Fruit fly (Drosophila melanogaster): ENCODE data around the gene Elys.

Elys gene

DNA sequence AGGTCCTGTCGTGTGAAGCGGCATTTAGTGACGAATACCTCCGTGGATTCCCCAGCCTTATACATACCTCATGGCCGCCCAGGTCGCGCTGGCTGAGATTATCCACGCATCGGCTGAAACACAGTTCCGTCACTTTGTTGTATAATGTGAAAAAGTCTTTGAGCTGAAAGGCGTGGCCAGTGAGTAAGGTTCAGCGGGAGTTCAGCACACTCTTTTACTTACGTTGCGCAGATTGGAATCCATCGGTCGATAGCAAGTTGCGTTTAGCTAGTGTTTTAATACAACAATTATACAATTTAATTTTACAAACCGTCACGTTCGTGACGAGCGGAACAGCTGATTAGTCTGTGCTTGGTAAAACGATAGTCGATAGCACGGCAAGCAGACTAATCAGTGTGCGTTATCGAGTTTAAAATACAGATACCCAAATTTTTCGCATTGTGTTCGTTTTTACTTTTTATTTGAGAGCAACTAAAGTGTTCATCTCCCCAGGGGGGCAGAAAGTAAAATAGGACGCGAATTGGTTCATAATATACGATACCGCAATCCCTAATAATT is 33.8 kb upstream of the Elys start, which contains the start of the genes Pstk and Tim9b (continued):
- TF ChIP-seq pfk (GFP tag; optimal IDR thresholded peaks at IDR 0.05) (peak; percentile 28), pita (GFP tag; optimal IDR thresholded peaks at IDR 0.05) (no peak), hbn (GFP tag; IDR thresholded peaks at IDR 0.05; ENCODE audit: partially characterized antibody) (peak; percentile 49), CG16813 (GFP tag; IDR thresholded peaks at IDR 0.05; ENCODE audit: partially characterized antibody) (peak; percentile 45; the same call in 1 of the 3 replicates), tgo (GFP tag; IDR thresholded peaks at IDR 0.05) (no peak), sna (GFP tag; IDR thresholded peaks at IDR 0.05; ENCODE audit: partially characterized antibody) (0 out of 2 replicates have a peak, but pooled peaks have one; percentile 46), CG2116 (GFP tag; optimal IDR thresholded peaks at IDR 0.05) (peak; percentile 89), BEAF-32 (GFP tag; optimal IDR thresholded peaks at IDR 0.05) (peak; percentile 55), CG2129 (GFP tag; IDR thresholded peaks at IDR 0.05; ENCODE audit: partially characterized antibody) (0 out of 2 replicates have a peak, but pooled peaks have one; percentile 15), hb (GFP tag; IDR thresholded peaks at IDR 0.05; ENCODE audit: partially characterized antibody) (peak; percentile 58; the same call in 2 of the 3 replicates), pzg (GFP tag; optimal IDR thresholded peaks at IDR 0.05) (peak; percentile 38)

DNA sequence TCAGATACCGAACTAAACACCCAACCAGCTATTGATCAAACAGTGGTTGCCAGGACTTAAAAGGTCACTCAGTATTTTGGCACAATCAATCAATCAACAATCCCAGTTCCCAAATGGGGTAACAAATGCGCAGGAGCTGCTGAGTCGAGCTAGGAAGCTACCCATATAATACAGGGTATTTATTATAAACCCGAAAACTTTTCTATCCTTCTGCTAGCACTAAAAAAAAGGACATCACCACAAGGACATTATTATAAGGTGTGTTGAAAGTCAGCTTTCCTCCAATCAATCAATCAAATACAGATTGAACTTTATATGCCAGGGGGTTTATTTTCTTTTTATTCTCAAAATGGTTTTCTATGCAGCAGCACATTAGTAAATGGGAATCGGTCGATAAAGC is 31.0 kb upstream of the Elys start, which contains the start of gene CG14221:
CG14221 (minus strand) TSS at position 101 of the 400 bp plus-strand sequence.
- TF ChIP-seq CG6654 (GFP tag; optimal IDR thresholded peaks at IDR 0.05) (no peak), CG31441 (GFP tag; IDR thresholded peaks at IDR 0.05) (no peak), toy (GFP tag; IDR thresholded peaks at IDR 0.05) (no peak), run (tag; optimal IDR thresholded peaks at IDR 0.05) (no peak), Sox100B (GFP tag; optimal IDR thresholded peaks at IDR 0.05) (no peak), Scr (GFP tag; IDR thresholded peaks at IDR 0.05; ENCODE audit: partially characterized antibody) (no peak), Mad (GFP tag; optimal IDR thresholded peaks at IDR 0.05) (no peak), trem (tag; optimal IDR thresholded peaks at IDR 0.05) (no peak), onecut (GFP tag; IDR thresholded peaks at IDR 0.05) (no peak), CG7271 (tag; optimal IDR thresholded peaks at IDR 0.05) (no peak), luna (GFP tag; optimal IDR thresholded peaks at IDR 0.05) (no peak), Fer3 (tag; optimal IDR thresholded peaks at IDR 0.05) (no peak), slbo (GFP tag; IDR thresholded peaks at IDR 0.05) (no peak), CG32772 (GFP tag; IDR thresholded peaks at IDR 0.05) (no peak), CG15479 (GFP tag; optimal IDR thresholded peaks at IDR 0.05) (no peak), CG2199 (GFP tag; IDR thresholded peaks at IDR 0.05) (no peak)

DNA sequence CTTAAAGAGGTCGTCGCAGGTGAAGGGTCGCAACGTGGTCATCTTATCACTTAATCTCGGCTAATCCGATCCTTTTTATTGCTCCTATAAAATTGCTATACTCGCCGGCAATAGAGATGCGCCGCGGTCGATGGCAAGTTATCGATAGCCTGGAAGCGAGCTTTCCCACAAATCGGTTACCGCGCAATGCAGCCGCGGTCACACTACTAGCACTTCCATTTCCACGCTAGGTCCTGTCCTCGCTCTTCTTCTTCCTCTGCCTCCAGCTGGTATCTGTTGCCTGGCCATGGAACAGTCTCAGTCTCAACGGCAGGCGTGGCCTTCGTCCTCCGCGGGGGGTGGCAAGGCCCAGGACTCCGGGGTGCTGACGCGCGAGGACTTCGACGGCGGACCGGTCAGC is 29.2 kb upstream of the Elys start, which contains the start of the genes Naa20A and MKP-4:
Naa20A (minus strand) TSS at position 151 of the 400 bp plus-strand sequence.
MKP-4 (plus strand) TSS at position 191 of the 400 bp plus-strand sequence.
- TF ChIP-seq emc (GFP tag; optimal IDR thresholded peaks at IDR 0.05) (no peak), Hand (GFP tag; optimal IDR thresholded peaks at IDR 0.05) (no peak), CG18764 (GFP tag; optimal IDR thresholded peaks at IDR 0.05) (no peak), toy (GFP tag; IDR thresholded peaks at IDR 0.05) (no peak), CG15073 (GFP tag; optimal IDR thresholded peaks at IDR 0.05) (no peak), Xbp1 (GFP tag; optimal IDR thresholded peaks at IDR 0.05) (no peak), CG4328 (GFP tag; optimal IDR thresholded peaks at IDR 0.05) (no peak), stc (GFP tag; IDR thresholded peaks at IDR 0.05) (no peak; the same call in 1 of the 2 replicates), cg (GFP tag; optimal IDR thresholded peaks at IDR 0.05) (no peak), nmo (GFP tag; optimal IDR thresholded peaks at IDR 0.05) (peak; percentile 12), oc (tag; optimal IDR thresholded peaks at IDR 0.05) (no peak), Sry-δ (GFP tag; optimal IDR thresholded peaks at IDR 0.05) (peak; percentile 91), otp (GFP tag; IDR thresholded peaks at IDR 0.05) (no peak), gsb (GFP tag; IDR thresholded peaks at IDR 0.05) (no peak), yki (optimal IDR thresholded peaks at IDR 0.05) (no peak), gfzf (GFP tag; optimal IDR thresholded peaks at IDR 0.05) (peak; percentile 62), Xrp1 (GFP tag; IDR thresholded peaks at IDR 0.05) (no peak), CG2712 (tag; optimal IDR thresholded peaks at IDR 0.05) (no peak), jigr1 (GFP tag; IDR thresholded peaks at IDR 0.05) (no peak), Atf3 (GFP tag; optimal IDR thresholded peaks at IDR 0.05) (no peak), lilli (GFP tag; optimal IDR thresholded peaks at IDR 0.05) (no peak), zf30C (GFP tag; optimal IDR thresholded peaks at IDR 0.05) (no peak), zen2 (GFP tag; IDR thresholded peaks at IDR 0.05; ENCODE audit: partially characterized antibody) (peak; percentile 76)

Measured in whole organism, embryonic.